Fruit fly (Drosophila melanogaster) whole organism, pupa: ENCODE results near the gene Girdin.

Source experiments
- CG8159 ChIP-seq: fragments of 200-800 bp; sonication (Bioruptor generic); optimal IDR thresholded peaks from 3 replicates; lab custom pipeline; 2018; ENCODE audit warnings: missing biosample characterization, mild to moderate bottlenecking, missing genetic modification characterization, moderate library complexity
- EcR ChIP-seq: fragments of 200-800 bp; sonication (Bioruptor generic); optimal IDR thresholded peaks from 3 replicates; lab custom pipeline; 2019; ENCODE audit warnings: missing biosample characterization, missing genetic modification characterization, mild to moderate bottlenecking, moderate library complexity, missing genetic modification reagents
- Ets98B ChIP-seq: fragments of 200-800 bp; sonication (Bioruptor generic); IDR thresholded peaks from 2 replicates; pipeline ENCODE4 v1.3.6; 2022; ENCODE audit warnings: missing biosample characterization, missing genetic modification characterization
- Pif1A ChIP-seq: fragments of 200-800 bp; sonication (Bioruptor generic); optimal IDR thresholded peaks from 3 replicates; lab custom pipeline; 2016; ENCODE audit warnings: missing biosample characterization, missing genetic modification characterization
- Pif1B ChIP-seq: fragments of 200-800 bp; sonication (Bioruptor generic); optimal IDR thresholded peaks from 3 replicates; lab custom pipeline; 2016; ENCODE audit warnings: missing biosample characterization, missing genetic modification characterization

DNA sequence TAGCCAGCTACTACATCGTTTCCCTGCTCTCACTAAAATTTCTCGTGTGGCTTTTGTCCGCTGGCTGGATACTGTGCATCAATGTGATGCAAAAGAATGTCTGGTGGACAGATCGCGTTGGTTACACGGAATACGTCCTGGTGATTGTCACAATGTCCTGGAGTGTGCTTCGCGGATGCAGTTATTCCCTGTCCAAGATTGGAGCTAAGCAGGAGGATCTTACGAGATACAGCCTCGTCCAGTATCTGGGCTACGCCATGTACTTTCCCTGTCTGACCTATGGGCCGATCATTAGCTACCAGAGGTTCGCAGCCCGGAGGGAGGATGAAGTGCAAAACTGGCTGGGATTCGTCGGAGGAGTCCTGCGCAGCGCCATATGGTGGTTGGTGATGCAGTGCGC, 16.1 kb upstream of the Girdin start:
- TF ChIP-seq Pif1A (no peak), Pif1B (GFP tag; lab: Kevin White, UChicago) (no peak), CG8159 (no peak), Ets98B (GFP tag; lab: Robert Waterston, UW) (no peak), EcR (GFP tag; lab: Kevin White, UChicago) (no peak)
